Worm (Caenorhabditis elegans): ENCODE measurements around the gene Y116F11B.7.

Y116F11B.7 gene

ce11 chrV:19897557-19897956, 49.4 kb downstream of the Y116F11B.7 start (continued):
- TF ChIP-seq pha-4 (GFP tag; IDR thresholded peaks at IDR 0.05) = no peak
- TF ChIP-seq pha-4 (tag; optimal IDR thresholded peaks at IDR 0.05) = peak; percentile 25
- TF ChIP-seq php-3 (GFP tag; IDR thresholded peaks at IDR 0.05) = no peak
- peak; percentile 48 for TF ChIP-seq lin-13 (GFP tag; optimal IDR thresholded peaks at IDR 0.05)
- TF ChIP-seq vab-7 (GFP tag; IDR thresholded peaks at IDR 0.05) = no peak
- TF ChIP-seq nhr-41 (GFP tag; IDR thresholded peaks at IDR 0.05) = no peak
- peak; percentile 70 for TF ChIP-seq nhr-11 (tag; optimal IDR thresholded peaks at IDR 0.05)
- no peak for TF ChIP-seq tag-97 (GFP tag; IDR thresholded peaks at IDR 0.05)
- TF ChIP-seq lin-15B (tag; optimal IDR thresholded peaks at IDR 0.05) = no peak
- no peak for TF ChIP-seq saeg-2 (GFP tag; IDR thresholded peaks at IDR 0.05)
- TF ChIP-seq nhr-25 (tag; optimal IDR thresholded peaks at IDR 0.05; ENCODE audit: borderline replicate concordance, insufficient read depth) = no peak
- TF ChIP-seq gei-8 (GFP tag; optimal IDR thresholded peaks at IDR 0.05) = no peak
- TF ChIP-seq Y75B8A.6 (GFP tag; IDR thresholded peaks at IDR 0.05) = no peak
- no peak for TF ChIP-seq mxl-2 (GFP tag; conservative IDR thresholded peaks at IDR 0.05)
- TF ChIP-seq ceh-44 (GFP tag; IDR thresholded peaks at IDR 0.05) = no peak
- TF ChIP-seq snpc-4 (tag; optimal IDR thresholded peaks at IDR 0.05) = no peak
- TF ChIP-seq T20F7.1 (GFP tag; optimal IDR thresholded peaks at IDR 0.05) = no peak
- TF ChIP-seq hlh-11 (tag; optimal IDR thresholded peaks at IDR 0.05) = peak; percentile 38
- TF ChIP-seq aha-1 (tag) = no peak
- no peak for TF ChIP-seq spr-1 (tag; optimal IDR thresholded peaks at IDR 0.05)
- no peak for TF ChIP-seq pqm-1 (tag; optimal IDR thresholded peaks at IDR 0.05)
- TF ChIP-seq ceh-28 (tag; optimal IDR thresholded peaks at IDR 0.05) = no peak
- no peak for TF ChIP-seq daf-19 (GFP tag; conservative IDR thresholded peaks at IDR 0.05)
- TF ChIP-seq F10B5.3 (tag; optimal IDR thresholded peaks at IDR 0.05) = no peak
- TF ChIP-seq nhr-6 (tag; optimal IDR thresholded peaks at IDR 0.05) = no peak
- no peak for TF ChIP-seq dmd-6 (GFP tag; IDR thresholded peaks at IDR 0.05)
- TF ChIP-seq nhr-10 (tag; optimal IDR thresholded peaks at IDR 0.05) = no peak
- TF ChIP-seq tra-1 (GFP tag; IDR thresholded peaks at IDR 0.05) = no peak
- TF ChIP-seq D1046.2 (GFP tag; IDR thresholded peaks at IDR 0.05) = no peak
- no peak for TF ChIP-seq unc-39 (tag; optimal IDR thresholded peaks at IDR 0.05)
- no peak for TF ChIP-seq ceh-20 (GFP tag; IDR thresholded peaks at IDR 0.05)
- TF ChIP-seq arid-1 (GFP tag; conservative IDR thresholded peaks at IDR 0.05) = no peak
- TF ChIP-seq ama-1 (optimal IDR thresholded peaks at IDR 0.05) = no peak
- TF ChIP-seq dve-1 (tag; optimal IDR thresholded peaks at IDR 0.05; ENCODE audit: insufficient read depth) = peak; percentile 17
- no peak for TF ChIP-seq nhr-76 (tag; optimal IDR thresholded peaks at IDR 0.05)
- TF ChIP-seq dmd-9 (GFP tag; IDR thresholded peaks at IDR 0.05) = no peak

ce11 chrV:19897982-19898381, 49.9 kb downstream of the Y116F11B.7 start:
- TF ChIP-seq R02D3.7 (tag; optimal IDR thresholded peaks at IDR 0.05) = no peak
- TF ChIP-seq daf-16 (GFP tag; optimal IDR thresholded peaks at IDR 0.05) = no peak
- peak; percentile 47 for TF ChIP-seq daf-16 (tag; optimal IDR thresholded peaks at IDR 0.05)
- TF ChIP-seq pqm-1 (tag; optimal IDR thresholded peaks at IDR 0.05) = peak; percentile 62
- no peak for TF ChIP-seq ceh-82 (tag; optimal IDR thresholded peaks at IDR 0.05)
- TF ChIP-seq dmd-6 (GFP tag; IDR thresholded peaks at IDR 0.05) = 0 out of 2 replicates have a peak, but pooled peaks have one; percentile 5

ce11 chrV:19899167-19899566, 51.1 kb downstream of the Y116F11B.7 start, which contains the start of gene Y116F11B.14:
Gene Y116F11B.14, plus strand, starts transcription at chrV:19899467.
- TF ChIP-seq zfp-3 (GFP tag; conservative IDR thresholded peaks at IDR 0.05) = no peak
- TF ChIP-seq php-3 (GFP tag; IDR thresholded peaks at IDR 0.05) = no peak
- no peak for TF ChIP-seq lin-13 (GFP tag; optimal IDR thresholded peaks at IDR 0.05)
- no peak for TF ChIP-seq F44E2.7 (GFP tag; IDR thresholded peaks at IDR 0.05)
- TF ChIP-seq ztf-11 (tag; optimal IDR thresholded peaks at IDR 0.05) = no peak
- TF ChIP-seq ceh-28 (tag; optimal IDR thresholded peaks at IDR 0.05) = no peak
- TF ChIP-seq dmd-8 (GFP tag; IDR thresholded peaks at IDR 0.05) = no peak
- no peak for TF ChIP-seq hlh-30 (tag; optimal IDR thresholded peaks at IDR 0.05; ENCODE audit: insufficient read depth)
- no peak for TF ChIP-seq ZK337.2 (GFP tag; IDR thresholded peaks at IDR 0.05)
- TF ChIP-seq nhr-111 (GFP tag; optimal IDR thresholded peaks at IDR 0.05) = no peak
- TF ChIP-seq zag-1 (tag; optimal IDR thresholded peaks at IDR 0.05) = no peak
- TF ChIP-seq set-16 (GFP tag; IDR thresholded peaks at IDR 0.05) = no peak
- no peak for TF ChIP-seq daf-12 (tag; optimal IDR thresholded peaks at IDR 0.05)
- TF ChIP-seq arid-1 (GFP tag; conservative IDR thresholded peaks at IDR 0.05) = no peak
- no peak for TF ChIP-seq daf-8 (GFP tag; IDR thresholded peaks at IDR 0.05)
- no peak for TF ChIP-seq unc-130 (GFP tag; optimal IDR thresholded peaks at IDR 0.05)

Data from whole organism, L4 larva.